Fruit fly (Drosophila melanogaster): Measurements from ENCODE around the gene SCAR.

- TF ChIP-seq ttk (optimal IDR thresholded peaks at IDR 0.05) (no peak), h (optimal IDR thresholded peaks at IDR 0.05) (no peak), psq (optimal IDR thresholded peaks at IDR 0.05) (no peak), insv (optimal IDR thresholded peaks at IDR 0.05) (no peak)
Measured at dm6 chr2L:10970134-10970533, 6.4 kb upstream of the SCAR start, which contains the start of the genes Tmem214 and YL-1.

Data from Kc167 (cell line).